Fruit fly (Drosophila melanogaster) whole organism, embryonic: Measurements from ENCODE around the gene Rpp14a.

ENCODE experiments used
- CG1024 ChIP-seq: fragments of 200-800 bp; sonication (Bioruptor generic); IDR thresholded peaks from 2 replicates; pipeline ENCODE4 v1.3.6; 2022; ENCODE audit warnings: missing biosample characterization, missing genetic modification characterization
- CG11398 ChIP-seq: fragments of 200-800 bp; sonication (Bioruptor generic); optimal IDR thresholded peaks from 2 replicates; lab custom pipeline; 2016; ENCODE audit warnings: missing biosample characterization, missing genetic modification characterization
- CG11456 ChIP-seq: fragments of 200-800 bp; sonication (Bioruptor generic); IDR thresholded peaks from 3 replicates; pipeline ENCODE4 v1.3.6; 2022; ENCODE audit warnings: missing biosample characterization, missing genetic modification characterization
- CG11695 ChIP-seq: fragments of 200-800 bp; sonication (Bioruptor generic); IDR thresholded peaks from 3 replicates; pipeline ENCODE4 v1.3.6; 2022; ENCODE audit warnings: missing biosample characterization, missing genetic modification characterization
- CG13424 ChIP-seq: fragments of 200-800 bp; sonication (Bioruptor generic); optimal IDR thresholded peaks from 2 replicates; lab custom pipeline; 2019; ENCODE audit warnings: missing biosample characterization, mild to moderate bottlenecking, missing genetic modification characterization, moderate library complexity
- Fer2 ChIP-seq: fragments of 200-800 bp; sonication (Bioruptor generic); optimal IDR thresholded peaks from 2 replicates; lab custom pipeline; 2018; ENCODE audit warnings: missing biosample characterization, mild to moderate bottlenecking, missing genetic modification characterization, moderate library complexity
- NC2β ChIP-seq: fragments of 200-800 bp; sonication (Bioruptor generic); optimal IDR thresholded peaks from 2 replicates; lab custom pipeline; 2016; ENCODE audit warnings: missing biosample characterization, missing genetic modification characterization
- Spps ChIP-seq: fragments of 200-800 bp; sonication (Bioruptor generic); optimal IDR thresholded peaks from 2 replicates; lab custom pipeline; 2018; ENCODE audit warnings: missing biosample characterization, mild to moderate bottlenecking, missing genetic modification characterization
- br ChIP-seq: fragments of >200 bp; optimal IDR thresholded peaks from 2 replicates; lab custom pipeline; 2017
- jumu ChIP-seq: fragments of 200-800 bp; sonication (Bioruptor generic); optimal IDR thresholded peaks from 3 replicates; lab custom pipeline; 2016; ENCODE audit warnings: missing biosample characterization, missing genetic modification characterization
- pan ChIP-seq, 4 experiments: fragments of >200 bp in 3 of 4; fragments of 200-800 bp in 1 of 4; sonication (Bioruptor generic) in 1 of 4; optimal IDR thresholded peaks in 3 of 4; IDR thresholded peaks in 1 of 4; 2 replicates each; pipeline versions ENCODE4 v1.3.6 to Lab custom; 2017 to 2022; ENCODE audit warnings: missing biosample characterization in 2 of 4, missing genetic modification characterization in 2 of 4, mixed read lengths in 1 of 4
- pho ChIP-seq: fragments of 200-800 bp; sonication (Bioruptor generic); optimal IDR thresholded peaks from 2 replicates; lab custom pipeline; 2016; ENCODE audit warnings: missing biosample characterization, missing genetic modification characterization
- pzg ChIP-seq: fragments of 200-800 bp; sonication (Bioruptor generic); optimal IDR thresholded peaks from 3 replicates; lab custom pipeline; 2018; ENCODE audit warnings: missing biosample characterization, mild to moderate bottlenecking, missing genetic modification characterization, moderate library complexity
- ssp ChIP-seq: fragments of 200-800 bp; sonication (Bioruptor generic); IDR thresholded peaks from 2 replicates; pipeline ENCODE4 v1.3.6; 2022; ENCODE audit warnings: missing biosample characterization, missing genetic modification characterization

dm6 chr3R:30107718-30108117, 51.1 kb downstream of the Rpp14a start:
- TF ChIP-seq Spps (tag; lab: Kevin White, UChicago) (no peak), jumu (GFP tag; lab: Kevin White, UChicago) (no peak), pho (GFP tag; lab: Kevin White, UChicago) (no peak), CG11695 (GFP tag; lab: Robert Waterston, UW) (no peak), CG13424 (tag; lab: Kevin White, UChicago) (no peak), pzg (GFP tag; lab: Kevin White, UChicago) (no peak), CG1024 (no peak), ssp (GFP tag; lab: Robert Waterston, UW) (no peak), NC2β (GFP tag; lab: Kevin White, UChicago) (no peak), br (lab: Kevin White, UChicago) (no peak), CG11456 (GFP tag; lab: Robert Waterston, UW) (no peak), Fer2 (no peak), CG11398 (GFP tag; lab: Kevin White, UChicago) (no peak), pan (optimal IDR thresholded peaks at IDR 0.05; lab: Kevin White, UChicago) (no peak), pan (GFP tag; optimal IDR thresholded peaks at IDR 0.05 in 1 of 2, IDR thresholded peaks at IDR 0.05 in 1 of 2) (no peak)
